Worm (Caenorhabditis elegans) whole organism, L4 larva: Measurements from ENCODE around the gene C02G6.3.

Experiments
- ceh-82 ChIP-seq: sonication (generic microtip); optimal IDR thresholded peaks from 2 replicates; lab custom pipeline; 2017; ENCODE audit warnings: missing biosample characterization, missing genetic modification characterization
- ces-1 ChIP-seq: fragments of 150-350 bp; sonication (generic microtip); optimal IDR thresholded peaks from 4 replicates; lab custom pipeline; 2014; ENCODE audit warnings: missing biosample characterization, missing genetic modification reagents, missing genetic modification characterization
- daf-16 ChIP-seq, 3 experiments: sonication (generic microtip); optimal IDR thresholded peaks; 2 replicates each; lab custom pipeline; 2016 to 2017; ENCODE audit warnings: missing genetic modification characterization in 3 of 3, missing genetic modification reagents in 3 of 3, mild to moderate bottlenecking in 2 of 3, missing compliant biosample characterization in 2 of 3, missing biosample characterization in 1 of 3, moderate library complexity in 1 of 3
- dpl-1 ChIP-seq: fragments of 150-350 bp; optimal IDR thresholded peaks from 2 replicates; lab custom pipeline; 2014; ENCODE audit warnings: missing biosample characterization, missing genetic modification reagents, missing genetic modification characterization
- mdl-1 ChIP-seq, 2 experiments: fragments of 150-350 bp in 1 of 2; sonication (generic microtip) in 1 of 2; optimal IDR thresholded peaks; 2 replicates each; lab custom pipeline; 2014 to 2017; ENCODE audit warnings: missing biosample characterization in 2 of 2, missing genetic modification characterization in 2 of 2
- nhr-41 ChIP-seq: fragments of 200-800 bp; sonication (Bioruptor generic); IDR thresholded peaks from 2 replicates; pipeline ENCODE4 v1.3.6; 2022; ENCODE audit warnings: missing genetic modification reagents, missing genetic modification characterization, missing compliant biosample characterization
- nhr-42 ChIP-seq: fragments of 200-800 bp; sonication (Bioruptor generic); IDR thresholded peaks from 2 replicates; pipeline ENCODE4 v1.3.6; 2022; ENCODE audit warnings: missing genetic modification characterization, missing compliant biosample characterization
- pha-4 ChIP-seq, 2 experiments: fragments of 150-350 bp in 1 of 2; fragments of 200-800 bp in 1 of 2; sonication (Bioruptor generic) in 1 of 2; IDR thresholded peaks in 1 of 2; optimal IDR thresholded peaks in 1 of 2; 2 replicates each; pipeline versions ENCODE4 v1.3.6 to Lab custom; 2014 to 2022; ENCODE audit warnings: missing genetic modification characterization in 2 of 2, missing genetic modification reagents in 2 of 2, missing biosample characterization in 1 of 2, missing compliant biosample characterization in 1 of 2
- pqm-1 ChIP-seq: sonication (generic microtip); optimal IDR thresholded peaks from 2 replicates; lab custom pipeline; 2017; ENCODE audit warnings: missing biosample characterization, missing genetic modification characterization
- zip-2 ChIP-seq: fragments of 150-350 bp; optimal IDR thresholded peaks from 2 replicates; lab custom pipeline; 2014; ENCODE audit warnings: missing biosample characterization, missing genetic modification characterization

ce11 chrV:5851631-5852030 lies 28.5 kb upstream of the C02G6.3 start:
- TF ChIP-seq daf-16 (GFP tag; optimal IDR thresholded peaks at IDR 0.05; lab: Kevin White, UChicago) (peak in 1 of 2 experiments; percentile 67), daf-16 (tag; optimal IDR thresholded peaks at IDR 0.05; lab: Kevin White, UChicago) (no peak), pqm-1 (tag; lab: Kevin White, UChicago) (no peak), mdl-1 (tag; optimal IDR thresholded peaks at IDR 0.05; lab: Kevin White, UChicago) (no peak), pha-4 (GFP tag; IDR thresholded peaks at IDR 0.05; lab: Robert Waterston, UW) (no peak), pha-4 (tag; optimal IDR thresholded peaks at IDR 0.05; lab: Kevin White, UChicago) (no peak), ces-1 (no peak), zip-2 (tag; lab: Kevin White, UChicago) (no peak), nhr-42 (GFP tag; lab: Robert Waterston, UW) (no peak), nhr-41 (GFP tag; lab: Robert Waterston, UW) (no peak), ceh-82 (no peak), dpl-1 (GFP tag; lab: Kevin White, UChicago) (no peak)
